Fruit fly (Drosophila melanogaster): ENCODE data around the gene gnu.
A peak's percentile ranks its signal among the peaks of the same experiment; 100 is the strongest.

gnu gene

dm6 chr3L:14759097-14759795 is 43.9 kb downstream of the gnu start:
- TF ChIP-seq Atf6 (GFP tag; IDR thresholded peaks at IDR 0.05) = peak; percentile 100
- TF ChIP-seq CG10366 (GFP tag; IDR thresholded peaks at IDR 0.05) = peak; percentile 99
- TF ChIP-seq CoRest (tag; optimal IDR thresholded peaks at IDR 0.05) = peak; percentile 100
- peak; percentile 100 for TF ChIP-seq fd3F (GFP tag; optimal IDR thresholded peaks at IDR 0.05)
- TF ChIP-seq gro (GFP tag; optimal IDR thresholded peaks at IDR 0.05) = peak; percentile 99
- peak; percentile 100 for TF ChIP-seq sug (tag; optimal IDR thresholded peaks at IDR 0.05)
- peak; percentile 99 for TF ChIP-seq CG11504 (tag; optimal IDR thresholded peaks at IDR 0.05)
- TF ChIP-seq CG18619 (GFP tag; optimal IDR thresholded peaks at IDR 0.05) = peak; percentile 100
- peak; percentile 99 for TF ChIP-seq ttk (GFP tag; IDR thresholded peaks at IDR 0.05)
- peak; percentile 97 for TF ChIP-seq CG9437 (GFP tag; optimal IDR thresholded peaks at IDR 0.05)
- TF ChIP-seq Mrtf (GFP tag; IDR thresholded peaks at IDR 0.05) = peak; percentile 99
- peak; percentile 99 for TF ChIP-seq H2.0 (GFP tag; IDR thresholded peaks at IDR 0.05)
- peak; percentile 99 for TF ChIP-seq CG9609 (GFP tag; optimal IDR thresholded peaks at IDR 0.05)
- TF ChIP-seq sd (tag; optimal IDR thresholded peaks at IDR 0.05) = peak; percentile 99
- peak; percentile 99 for TF ChIP-seq zfh1 (GFP tag; IDR thresholded peaks at IDR 0.05)
- TF ChIP-seq zen2 (GFP tag; IDR thresholded peaks at IDR 0.05; ENCODE audit: partially characterized antibody) = no peak
- TF ChIP-seq HLH54F (GFP tag; optimal IDR thresholded peaks at IDR 0.05) = peak; percentile 99
- peak; percentile 99 for TF ChIP-seq B-H1 (GFP tag; IDR thresholded peaks at IDR 0.05)
- peak; percentile 98 to 99 for TF ChIP-seq Pdp1 (GFP tag; optimal IDR thresholded peaks at IDR 0.05)
- peak; percentile 99 for TF ChIP-seq Dip3 (GFP tag; optimal IDR thresholded peaks at IDR 0.05)
- peak; percentile 100 for TF ChIP-seq caup (GFP tag; optimal IDR thresholded peaks at IDR 0.05; ENCODE audit: severe bottlenecking)
- TF ChIP-seq Aef1 (GFP tag; IDR thresholded peaks at IDR 0.05) = peak; percentile 99
- TF ChIP-seq HmgZ (tag; optimal IDR thresholded peaks at IDR 0.05) = peak; percentile 100
- TF ChIP-seq gem (tag; optimal IDR thresholded peaks at IDR 0.05) = peak; percentile 100
- TF ChIP-seq hkb (optimal IDR thresholded peaks at IDR 0.05) = peak; percentile 4
- TF ChIP-seq hkb (GFP tag; IDR thresholded peaks at IDR 0.05) = peak; percentile 100
- TF ChIP-seq CG14710 (tag; optimal IDR thresholded peaks at IDR 0.05) = peak; percentile 99
- peak; percentile 100 for TF ChIP-seq Ssrp (tag; optimal IDR thresholded peaks at IDR 0.05)
- peak; percentile 98 for TF ChIP-seq CG13123 (GFP tag; optimal IDR thresholded peaks at IDR 0.05)
- peak; percentile 100 for TF ChIP-seq CG18599 (GFP tag; optimal IDR thresholded peaks at IDR 0.05)
- peak; percentile 98 for TF ChIP-seq MTF-1 (GFP tag; optimal IDR thresholded peaks at IDR 0.05; ENCODE audit: borderline replicate concordance)
- peak; percentile 100 for TF ChIP-seq sob (GFP tag; IDR thresholded peaks at IDR 0.05)
- peak; percentile 100 for TF ChIP-seq lab (GFP tag; optimal IDR thresholded peaks at IDR 0.05)
- peak; percentile 95 for TF ChIP-seq ash1 (GFP tag; optimal IDR thresholded peaks at IDR 0.05)
- no peak for TF ChIP-seq usp (GFP tag; optimal IDR thresholded peaks at IDR 0.05)
- peak; percentile 98 for TF ChIP-seq trem (tag; optimal IDR thresholded peaks at IDR 0.05)
- TF ChIP-seq Usf (GFP tag; optimal IDR thresholded peaks at IDR 0.05) = peak; percentile 100
- TF ChIP-seq ara (GFP tag; IDR thresholded peaks at IDR 0.05) = peak; percentile 99
- peak; percentile 100 for TF ChIP-seq pho (GFP tag; optimal IDR thresholded peaks at IDR 0.05)
- TF ChIP-seq inv (GFP tag; IDR thresholded peaks at IDR 0.05; ENCODE audit: partially characterized antibody) = peak; percentile 60
- peak; percentile 29 for TF ChIP-seq cg (GFP tag; optimal IDR thresholded peaks at IDR 0.05)
- peak; percentile 100 for TF ChIP-seq CG9727 (GFP tag; optimal IDR thresholded peaks at IDR 0.05)
- peak; percentile 74 to 95 for TF ChIP-seq Trl (optimal IDR thresholded peaks at IDR 0.05)
- peak; percentile 99 for TF ChIP-seq Trl (GFP tag; optimal IDR thresholded peaks at IDR 0.05)
- TF ChIP-seq Bdp1 (GFP tag; optimal IDR thresholded peaks at IDR 0.05) = peak; percentile 95
- TF ChIP-seq CG10267 (tag; optimal IDR thresholded peaks at IDR 0.05) = peak; percentile 99
- peak; percentile 99 for TF ChIP-seq ase (GFP tag; IDR thresholded peaks at IDR 0.05)
- TF ChIP-seq CG10959 (GFP tag; IDR thresholded peaks at IDR 0.05) = peak; percentile 99
- peak; percentile 91 for TF ChIP-seq CG15073 (GFP tag; optimal IDR thresholded peaks at IDR 0.05)
- peak; percentile 100 for TF ChIP-seq Meics (GFP tag; optimal IDR thresholded peaks at IDR 0.05)

All from whole organism, embryonic.